Worm (Caenorhabditis elegans) whole organism, L1 larva: ENCODE data around the gene Y62E10A.6.
A peak's percentile ranks its signal among the peaks of the same experiment; 100 is the strongest.

Experiments
- C04F5.9 ChIP-seq: sonication (generic microtip); optimal IDR thresholded peaks from 2 replicates; lab custom pipeline; 2016; ENCODE audit warnings: missing genetic modification characterization, missing compliant biosample characterization
- C16A3.4 ChIP-seq: fragments of 150-350 bp; optimal IDR thresholded peaks from 2 replicates; lab custom pipeline; 2014; ENCODE audit warnings: missing biosample characterization, missing genetic modification characterization
- aly-2 ChIP-seq: fragments of 150-350 bp; optimal IDR thresholded peaks from 2 replicates; lab custom pipeline; 2014; ENCODE audit warnings: missing biosample characterization, missing genetic modification characterization
- blmp-1 ChIP-seq: fragments of 150-350 bp; optimal IDR thresholded peaks from 2 replicates; lab custom pipeline; 2014; ENCODE audit warnings: missing biosample characterization, missing genetic modification characterization
- ceh-8 ChIP-seq: fragments of 200-800 bp; sonication (Bioruptor generic); optimal IDR thresholded peaks from 2 replicates; lab custom pipeline; 2018; ENCODE audit warnings: mild to moderate bottlenecking, missing genetic modification characterization, moderate library complexity, missing compliant biosample characterization
- ceh-82 ChIP-seq, 3 experiments: fragments of 150-350 bp in 1 of 3; sonication (generic microtip) in 2 of 3; optimal IDR thresholded peaks; 2 replicates each; lab custom pipeline; 2014 to 2017; ENCODE audit warnings: missing biosample characterization in 3 of 3, missing genetic modification characterization in 3 of 3
- ceh-88 ChIP-seq: fragments of 200-800 bp; sonication (Bioruptor generic); IDR thresholded peaks from 2 replicates; pipeline ENCODE4 v1.3.6; 2022; ENCODE audit warnings: missing genetic modification characterization, missing compliant biosample characterization
- ces-1 ChIP-seq: fragments of 150-350 bp; optimal IDR thresholded peaks from 2 replicates; lab custom pipeline; 2014; ENCODE audit warnings: missing biosample characterization, missing genetic modification reagents, missing genetic modification characterization
- dpl-1 ChIP-seq, 3 experiments: fragments of 150-350 bp in 2 of 3; sonication (generic microtip) in 1 of 3; optimal IDR thresholded peaks; 2 replicates each; lab custom pipeline; 2014 to 2017; ENCODE audit warnings: missing biosample characterization in 3 of 3, missing genetic modification characterization in 3 of 3, missing genetic modification reagents in 3 of 3
- dsc-1 ChIP-seq: sonication (generic microtip); optimal IDR thresholded peaks from 2 replicates; lab custom pipeline; 2016; ENCODE audit warnings: mild to moderate bottlenecking, missing genetic modification characterization, missing compliant biosample characterization
- efl-1 ChIP-seq, 4 experiments: fragments of 150-350 bp; optimal IDR thresholded peaks in 3 of 4; peaks in 1 of 4; 1 replicate in 1 of 4; 2 replicates in 3 of 4; lab custom pipeline; 2014; ENCODE audit warnings: missing biosample characterization in 2 of 4, missing genetic modification characterization in 2 of 4, missing genetic modification reagents in 2 of 4
- efl-3 ChIP-seq: fragments of 200-800 bp; sonication (Bioruptor generic); optimal IDR thresholded peaks from 2 replicates; lab custom pipeline; 2018; ENCODE audit warnings: mild to moderate bottlenecking, missing genetic modification characterization, missing compliant biosample characterization
- egl-13 ChIP-seq: sonication (generic microtip); optimal IDR thresholded peaks from 2 replicates; lab custom pipeline; 2016; ENCODE audit warnings: missing genotype, missing genetic modification reagents, missing genetic modification characterization, missing compliant biosample characterization
- elt-3 ChIP-seq, 6 experiments: fragments of 150-350 bp in 1 of 6; sonication (generic microtip); optimal IDR thresholded peaks; 2 replicates each; lab custom pipeline; 2017 to 2018; ENCODE audit warnings: missing biosample characterization in 6 of 6, missing genetic modification characterization in 6 of 6, inconsistent platforms in 1 of 6
- ets-5 ChIP-seq: fragments of 200-800 bp; sonication (Bioruptor generic); IDR thresholded peaks from 2 replicates; pipeline ENCODE4 v1.3.6; 2022; ENCODE audit warnings: missing genetic modification characterization, missing compliant biosample characterization
- fkh-10 ChIP-seq: sonication (generic microtip); optimal IDR thresholded peaks from 2 replicates; lab custom pipeline; 2017; ENCODE audit warnings: missing biosample characterization, missing genetic modification reagents, missing genetic modification characterization
- fkh-4 ChIP-seq: sonication (generic microtip); optimal IDR thresholded peaks from 2 replicates; lab custom pipeline; 2016; ENCODE audit warnings: missing compliant biosample characterization, missing genetic modification characterization, borderline replicate concordance
- fkh-8 ChIP-seq: sonication (generic microtip); optimal IDR thresholded peaks from 2 replicates; lab custom pipeline; 2016; ENCODE audit warnings: mild to moderate bottlenecking, missing genetic modification characterization, missing compliant biosample characterization
- hpl-2 ChIP-seq: fragments of 150-350 bp; optimal IDR thresholded peaks from 2 replicates; lab custom pipeline; 2014; ENCODE audit warnings: missing biosample characterization, missing genetic modification reagents, missing genetic modification characterization
- isw-1 ChIP-seq: fragments of 200-800 bp; sonication (Bioruptor generic); IDR thresholded peaks from 2 replicates; pipeline ENCODE4 v1.3.6; 2022; ENCODE audit warnings: missing genetic modification characterization, missing compliant biosample characterization
- lin-14 ChIP-seq: fragments of 200-800 bp; sonication (Bioruptor generic); optimal IDR thresholded peaks from 2 replicates; lab custom pipeline; 2018; ENCODE audit warnings: mild to moderate bottlenecking, missing genetic modification characterization, moderate library complexity, missing compliant biosample characterization
- lin-35 ChIP-seq, 2 experiments: fragments of 150-350 bp; optimal IDR thresholded peaks; 2 replicates each; lab custom pipeline; 2014; ENCODE audit warnings: missing biosample characterization in 2 of 2, missing genetic modification characterization in 2 of 2, missing genetic modification reagents in 2 of 2
- lir-3 ChIP-seq: sonication (generic microtip); optimal IDR thresholded peaks from 2 replicates; lab custom pipeline; 2016; ENCODE audit warnings: mild to moderate bottlenecking, missing genetic modification characterization, moderate library complexity, missing compliant biosample characterization; ENCODE audit not compliant: poor library complexity
- lsy-2 ChIP-seq, 2 experiments: fragments of 150-350 bp; optimal IDR thresholded peaks; 2 replicates each; lab custom pipeline; 2014; ENCODE audit warnings: missing biosample characterization in 2 of 2, missing genetic modification characterization in 2 of 2
- mdl-1 ChIP-seq, 2 experiments: fragments of 150-350 bp; optimal IDR thresholded peaks; 2 replicates each; lab custom pipeline; 2014 to 2017; ENCODE audit warnings: missing biosample characterization in 2 of 2, missing genetic modification characterization in 2 of 2, inconsistent platforms in 1 of 2
- mef-2 ChIP-seq: fragments of 150-350 bp; optimal IDR thresholded peaks from 2 replicates; lab custom pipeline; 2014; ENCODE audit warnings: missing biosample characterization, missing genetic modification characterization
- mep-1 ChIP-seq: fragments of 150-350 bp; optimal IDR thresholded peaks from 2 replicates; lab custom pipeline; 2014; ENCODE audit warnings: missing biosample characterization, missing genetic modification characterization
- nhr-237 ChIP-seq: fragments of 150-350 bp; optimal IDR thresholded peaks from 2 replicates; lab custom pipeline; 2014; ENCODE audit warnings: missing biosample characterization, missing genetic modification characterization
- nhr-47 ChIP-seq: sonication (generic microtip); optimal IDR thresholded peaks from 2 replicates; lab custom pipeline; 2016; ENCODE audit warnings: mild to moderate bottlenecking, missing genetic modification characterization, moderate library complexity, missing compliant biosample characterization
- nhr-90 ChIP-seq: sonication (generic microtip); optimal IDR thresholded peaks from 2 replicates; lab custom pipeline; 2016; ENCODE audit warnings: mild to moderate bottlenecking, missing genetic modification characterization, missing compliant biosample characterization; ENCODE audit not compliant: poor library complexity
- skn-1 ChIP-seq: fragments of 150-350 bp; optimal IDR thresholded peaks from 2 replicates; lab custom pipeline; 2014; ENCODE audit warnings: missing biosample characterization, missing genetic modification characterization
- snu-23 ChIP-seq: sonication (generic microtip); optimal IDR thresholded peaks from 2 replicates; lab custom pipeline; 2016; ENCODE audit warnings: missing genetic modification characterization, missing compliant biosample characterization
- unc-130 ChIP-seq: fragments of 150-350 bp; optimal IDR thresholded peaks from 2 replicates; lab custom pipeline; 2017; ENCODE audit warnings: missing biosample characterization, missing genetic modification characterization, inconsistent platforms
- vab-15 ChIP-seq: sonication (generic microtip); optimal IDR thresholded peaks from 2 replicates; lab custom pipeline; 2017; ENCODE audit warnings: missing genotype, mild to moderate bottlenecking, missing genetic modification characterization, missing compliant biosample characterization

The Y62E10A.6 gene

DNA sequence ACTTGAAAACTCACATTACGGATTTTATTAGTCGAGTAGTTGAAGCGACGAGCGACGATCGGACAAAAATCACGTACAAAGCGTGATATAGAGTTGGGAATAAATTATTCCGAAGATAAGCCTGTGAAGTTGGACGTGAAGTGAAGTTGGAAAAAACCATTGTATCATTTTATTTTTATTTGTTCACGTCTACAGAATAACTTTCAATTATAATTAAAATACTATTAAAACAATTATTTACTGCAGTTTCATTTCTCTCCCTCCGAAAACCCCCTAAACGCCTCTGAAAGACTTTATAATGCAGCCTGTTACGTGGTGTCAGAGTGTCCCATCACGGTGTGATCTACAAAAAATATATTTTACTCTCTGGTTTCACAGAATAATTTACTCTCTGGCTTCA lies 11.7 kb upstream of the Y62E10A.6 start, which contains the start of gene Y62E10A.3 (continued):
- TF ChIP-seq ceh-8 (GFP tag; lab: Kevin White, UChicago) (no peak), C16A3.4 (tag; lab: Kevin White, UChicago) (no peak), dsc-1 (tag; lab: Kevin White, UChicago) (no peak), hpl-2 (GFP tag; lab: Kevin White, UChicago) (no peak), mef-2 (tag; lab: Kevin White, UChicago) (no peak)

DNA sequence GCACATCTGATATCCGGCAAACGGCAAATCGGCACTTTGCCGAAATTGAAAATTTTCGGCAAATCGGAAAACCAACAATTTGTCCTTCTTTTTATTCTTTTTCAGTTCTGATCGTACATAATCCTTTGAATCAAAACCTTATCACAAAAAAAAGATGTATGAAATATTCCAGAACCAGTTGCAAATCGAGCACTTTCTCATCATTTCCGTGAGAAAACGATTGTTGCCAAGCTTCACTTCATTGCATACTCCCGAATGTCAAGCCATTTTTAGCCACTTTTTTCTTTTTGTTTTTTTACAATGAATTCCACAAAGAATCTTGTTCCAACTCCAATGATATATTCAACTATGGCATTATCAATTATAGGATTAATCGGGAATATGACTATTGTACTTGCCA lies 6.9 kb upstream of the Y62E10A.6 start, which contains the start of gene srsx-25:
srsx-25 (plus strand) TSS at position 301 of the 400 bp plus-strand sequence.
- TF ChIP-seq mep-1 (tag; lab: Kevin White, UChicago) = no peak
- no peak for TF ChIP-seq hpl-2 (GFP tag; lab: Kevin White, UChicago)
- no peak for TF ChIP-seq lir-3 (tag; lab: Kevin White, UChicago)
- TF ChIP-seq fkh-4 (tag; lab: Kevin White, UChicago) = no peak
- no peak for TF ChIP-seq elt-3 (tag; optimal IDR thresholded peaks at IDR 0.05; lab: Kevin White, UChicago)
- no peak for TF ChIP-seq nhr-237
- TF ChIP-seq lin-14 = no peak
- no peak for TF ChIP-seq C04F5.9 (tag; lab: Kevin White, UChicago)
- no peak for TF ChIP-seq mdl-1 (tag; optimal IDR thresholded peaks at IDR 0.05; lab: Kevin White, UChicago)
- TF ChIP-seq isw-1 (GFP tag; lab: Robert Waterston, UW) = no peak
- TF ChIP-seq aly-2 = no peak
- no peak for TF ChIP-seq efl-3
- no peak for TF ChIP-seq ceh-88 (GFP tag; lab: Robert Waterston, UW)

DNA sequence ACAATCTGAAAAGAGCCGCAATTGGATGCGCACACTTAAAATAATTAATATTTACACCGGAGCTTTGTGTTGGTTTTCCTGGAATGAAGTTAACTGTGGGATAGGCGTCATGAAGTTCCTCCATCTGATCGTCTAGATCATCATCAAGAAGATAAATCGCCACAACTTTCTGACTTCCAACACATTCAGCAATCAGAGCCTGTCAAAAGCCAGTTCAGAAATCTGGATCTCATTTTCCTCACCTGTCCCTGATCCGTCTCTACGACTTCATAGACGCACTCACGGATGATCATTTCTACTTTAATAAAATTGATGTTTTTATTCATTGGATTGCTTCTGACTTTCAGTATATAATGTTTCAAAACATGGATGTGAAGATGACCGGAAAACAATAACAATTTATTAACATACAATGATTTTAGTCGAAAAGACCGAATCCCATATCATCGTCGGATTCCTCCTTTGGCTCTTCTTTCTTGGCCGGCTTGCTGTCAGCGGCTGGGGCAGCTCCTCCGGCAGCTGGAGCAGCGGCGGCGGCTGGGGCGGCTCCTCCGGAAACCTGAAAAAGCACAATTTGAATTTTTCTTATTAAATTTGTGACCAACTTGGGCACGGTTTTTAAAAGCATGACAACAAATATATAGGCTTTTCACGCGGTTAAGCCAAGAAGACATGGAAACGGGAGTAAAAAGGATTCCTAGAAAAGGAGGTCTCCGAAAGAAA lies 2.5 kb upstream of the Y62E10A.6 start, which contains the start of gene agt-1:
agt-1 (minus strand) TSS at position 293 of the 723 bp plus-strand sequence.
- TF ChIP-seq efl-1 (optimal IDR thresholded peaks at IDR 0.05; lab: Kevin White, UChicago) (no peak), efl-1 (GFP tag; optimal IDR thresholded peaks at IDR 0.05 in 1 of 2; lab: Kevin White, UChicago) (peak in 1 of 2 experiments; percentile 87), lsy-2 (tag; optimal IDR thresholded peaks at IDR 0.05; lab: Kevin White, UChicago) (peak in 1 of 2 experiments; percentile 19), ets-5 (GFP tag; lab: Robert Waterston, UW) (no peak)

DNA sequence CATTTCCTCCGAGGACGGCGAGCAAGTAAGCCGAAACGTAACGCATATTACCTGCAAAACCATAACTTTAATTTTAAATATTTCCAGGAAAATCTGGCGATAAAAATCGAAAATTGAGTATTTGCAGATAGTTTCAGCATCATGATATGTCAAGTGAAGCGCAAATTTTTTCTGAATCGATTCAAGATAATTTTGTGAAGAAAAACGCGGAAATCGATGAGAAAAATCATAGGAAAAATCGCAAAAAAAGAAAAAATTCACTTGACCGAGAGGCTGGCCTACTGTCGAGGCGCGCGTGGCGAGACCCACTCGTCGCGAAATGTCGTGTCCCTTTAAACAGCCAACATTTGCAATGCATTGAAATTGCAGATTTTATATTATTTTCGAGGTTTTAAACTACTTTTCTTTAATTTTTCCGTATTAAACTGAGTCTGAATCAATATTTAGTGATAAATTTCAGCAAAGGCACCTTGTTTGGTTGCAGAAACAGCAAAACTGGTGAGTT lies 1.5 kb upstream of the Y62E10A.6 start, which contains the start of the genes rla-2, popl-7 and Y62E10A.24:
rla-2 (minus strand) TSS at position 51 of the 505 bp plus-strand sequence.
popl-7 (plus strand) TSS at position 455 of the 505 bp plus-strand sequence.
Y62E10A.24 (plus strand) TSS at position 476 of the 505 bp plus-strand sequence.
- TF ChIP-seq nhr-47 (tag; lab: Kevin White, UChicago) = peak; percentile 8
- peak; percentile 14 for TF ChIP-seq unc-130 (tag; lab: Kevin White, UChicago)
- peak; percentile 32 to 50 for TF ChIP-seq efl-1 (optimal IDR thresholded peaks at IDR 0.05; lab: Kevin White, UChicago)
- TF ChIP-seq efl-1 (GFP tag; optimal IDR thresholded peaks at IDR 0.05 in 1 of 2; lab: Kevin White, UChicago) = peak; percentile 41 to 95
- no peak for TF ChIP-seq nhr-90 (tag; lab: Kevin White, UChicago)
- TF ChIP-seq fkh-8 (tag; lab: Kevin White, UChicago) = no peak
- TF ChIP-seq C16A3.4 (tag; lab: Kevin White, UChicago) = peak; percentile 6
- peak; percentile 35 for TF ChIP-seq snu-23 (GFP tag; lab: Kevin White, UChicago)
- TF ChIP-seq vab-15 (tag; lab: Kevin White, UChicago) = no peak
- no peak for TF ChIP-seq ces-1 (GFP tag; lab: Kevin White, UChicago)
- TF ChIP-seq lsy-2 (tag; optimal IDR thresholded peaks at IDR 0.05; lab: Kevin White, UChicago) = peak; percentile 52 to 91
- TF ChIP-seq egl-13 (tag; lab: Kevin White, UChicago) = no peak
- peak; percentile 29 for TF ChIP-seq skn-1
- TF ChIP-seq lin-35 (GFP tag; optimal IDR thresholded peaks at IDR 0.05; lab: Kevin White, UChicago) = peak; percentile 40 to 71
- peak; percentile 28 for TF ChIP-seq blmp-1 (tag; lab: Kevin White, UChicago)
- TF ChIP-seq dpl-1 (GFP tag; optimal IDR thresholded peaks at IDR 0.05; lab: Kevin White, UChicago) = peak; percentile 6 to 39 (median 26)
- no peak for TF ChIP-seq efl-3
- TF ChIP-seq fkh-10 (GFP tag; lab: Kevin White, UChicago) = no peak
- TF ChIP-seq ceh-82 (tag; optimal IDR thresholded peaks at IDR 0.05; lab: Kevin White, UChicago) = peak in 2 of 3 experiments; percentile 10 to 33
